Worm (Caenorhabditis elegans) whole organism, L4 larva: ENCODE measurements around the gene col-114.

Source experiments
- F26F4.8 ChIP-seq: fragments of 200-800 bp; sonication (Bioruptor generic); conservative IDR thresholded peaks from 2 replicates; pipeline ENCODE4 v1.3.6; 2022; ENCODE audit warnings: missing genetic modification characterization, missing compliant biosample characterization
- Y105C5A.15 ChIP-seq: fragments of 200-800 bp; sonication (Bioruptor generic); IDR thresholded peaks from 2 replicates; pipeline ENCODE4 v1.3.6; 2022; ENCODE audit warnings: missing genetic modification characterization, missing compliant biosample characterization
- Y5F2A.4 ChIP-seq: fragments of 200-800 bp; sonication (Bioruptor generic); optimal IDR thresholded peaks from 2 replicates; lab custom pipeline; 2018; ENCODE audit warnings: mild to moderate bottlenecking, missing genetic modification characterization, missing compliant biosample characterization
- ZK546.5 ChIP-seq, 2 experiments: sonication (generic microtip); optimal IDR thresholded peaks; 2 replicates each; lab custom pipeline; 2017; ENCODE audit warnings: missing biosample characterization in 2 of 2, missing genetic modification characterization in 2 of 2
- aha-1 ChIP-seq: fragments of 150-350 bp; peaks from one replicate; lab custom pipeline; 2014; ENCODE audit warnings: missing biosample characterization, missing genetic modification characterization
- ama-1 ChIP-seq: fragments of 150-350 bp; optimal IDR thresholded peaks from 2 replicates; lab custom pipeline; 2014; ENCODE audit warnings: inconsistent platforms, mixed read lengths
- arid-1 ChIP-seq: fragments of 200-800 bp; sonication (Bioruptor generic); conservative IDR thresholded peaks from 2 replicates; pipeline ENCODE4 v1.3.6; 2022; ENCODE audit warnings: missing genetic modification reagents, missing genetic modification characterization, missing compliant biosample characterization
- attf-4 ChIP-seq: sonication (generic microtip); optimal IDR thresholded peaks from 3 replicates; lab custom pipeline; 2017; ENCODE audit warnings: missing biosample characterization, missing genetic modification characterization
- ceh-28 ChIP-seq: fragments of 150-350 bp; optimal IDR thresholded peaks from 2 replicates; lab custom pipeline; 2014; ENCODE audit warnings: missing biosample characterization, missing genetic modification reagents, missing genetic modification characterization
- ceh-32 ChIP-seq: sonication (generic microtip); optimal IDR thresholded peaks from 2 replicates; lab custom pipeline; 2016; ENCODE audit warnings: mild to moderate bottlenecking, missing genetic modification characterization, missing compliant biosample characterization; ENCODE audit not compliant: poor library complexity
- ces-1 ChIP-seq: fragments of 150-350 bp; sonication (generic microtip); optimal IDR thresholded peaks from 4 replicates; lab custom pipeline; 2014; ENCODE audit warnings: missing biosample characterization, missing genetic modification reagents, missing genetic modification characterization
- daf-12 ChIP-seq: fragments of 150-350 bp; optimal IDR thresholded peaks from 2 replicates; lab custom pipeline; 2014; ENCODE audit warnings: missing biosample characterization, missing genetic modification reagents, missing genetic modification characterization
- daf-16 ChIP-seq, 3 experiments: sonication (generic microtip); optimal IDR thresholded peaks; 2 replicates each; lab custom pipeline; 2016 to 2017; ENCODE audit warnings: missing genetic modification characterization in 3 of 3, missing genetic modification reagents in 3 of 3, mild to moderate bottlenecking in 2 of 3, missing compliant biosample characterization in 2 of 3, missing biosample characterization in 1 of 3, moderate library complexity in 1 of 3
- egl-27 ChIP-seq: sonication (generic microtip); optimal IDR thresholded peaks from 3 replicates; lab custom pipeline; 2017; ENCODE audit warnings: missing biosample characterization, missing genetic modification reagents, missing genetic modification characterization
- egl-43 ChIP-seq: fragments of 200-800 bp; sonication (Bioruptor generic); IDR thresholded peaks from 2 replicates; pipeline ENCODE4 v1.3.6; 2022; ENCODE audit warnings: missing genetic modification reagents, missing genetic modification characterization, missing compliant biosample characterization
- hlh-11 ChIP-seq: fragments of 200-800 bp; sonication (Bioruptor generic); optimal IDR thresholded peaks from 2 replicates; lab custom pipeline; 2018; ENCODE audit warnings: mild to moderate bottlenecking, missing genetic modification characterization, missing compliant biosample characterization
- hlh-30 ChIP-seq: sonication (generic microtip); optimal IDR thresholded peaks from 2 replicates; lab custom pipeline; 2017; ENCODE audit warnings: antibody characterized with exemption, mild to moderate bottlenecking, missing genetic modification characterization, missing compliant biosample characterization; ENCODE audit not compliant: insufficient read depth
- hmg-1.1 ChIP-seq: fragments of 200-800 bp; sonication (Bioruptor generic); IDR thresholded peaks from 2 replicates; pipeline ENCODE4 v1.3.6; 2022; ENCODE audit warnings: missing genetic modification reagents, missing genetic modification characterization, missing compliant biosample characterization
- jun-1 ChIP-seq: fragments of 150-350 bp; optimal IDR thresholded peaks from 2 replicates; lab custom pipeline; 2014; ENCODE audit warnings: missing biosample characterization, missing genetic modification reagents, missing genetic modification characterization
- lin-1 ChIP-seq: fragments of 200-800 bp; sonication (Bioruptor generic); IDR thresholded peaks from 2 replicates; pipeline ENCODE4 v1.3.6; 2022; ENCODE audit warnings: missing genetic modification reagents, missing genetic modification characterization, missing compliant biosample characterization
- lin-29 ChIP-seq: fragments of 200-800 bp; sonication (Bioruptor generic); IDR thresholded peaks from 2 replicates; pipeline ENCODE4 v1.3.6; 2022; ENCODE audit warnings: missing genetic modification reagents, missing genetic modification characterization, missing compliant biosample characterization
- lin-38 ChIP-seq: fragments of 200-800 bp; sonication (Bioruptor generic); IDR thresholded peaks from 2 replicates; pipeline ENCODE4 v1.3.6; 2022; ENCODE audit warnings: missing genetic modification reagents, missing genetic modification characterization, missing compliant biosample characterization
- lsy-2 ChIP-seq, 2 experiments: fragments of 150-350 bp in 1 of 2; sonication (generic microtip) in 1 of 2; optimal IDR thresholded peaks; 2 replicates each; lab custom pipeline; 2014 to 2017; ENCODE audit warnings: missing biosample characterization in 2 of 2, missing genetic modification characterization in 2 of 2
- madf-5 ChIP-seq, 2 experiments: fragments of 200-800 bp; sonication (Bioruptor generic); IDR thresholded peaks; 2 replicates each; pipeline ENCODE4 v1.3.6; 2022; ENCODE audit warnings: missing compliant biosample characterization in 2 of 2, missing genetic modification characterization in 2 of 2
- mdl-1 ChIP-seq, 2 experiments: fragments of 150-350 bp in 1 of 2; sonication (generic microtip) in 1 of 2; optimal IDR thresholded peaks; 2 replicates each; lab custom pipeline; 2014 to 2017; ENCODE audit warnings: missing biosample characterization in 2 of 2, missing genetic modification characterization in 2 of 2
- mep-1 ChIP-seq: fragments of 150-350 bp; sonication (generic microtip); optimal IDR thresholded peaks from 3 replicates; lab custom pipeline; 2014; ENCODE audit warnings: missing biosample characterization, missing genetic modification characterization
- nhr-10 ChIP-seq: fragments of 150-350 bp; optimal IDR thresholded peaks from 2 replicates; lab custom pipeline; 2014; ENCODE audit warnings: missing biosample characterization, missing genetic modification characterization
- nhr-102 ChIP-seq: sonication (generic microtip); optimal IDR thresholded peaks from 2 replicates; lab custom pipeline; 2016; ENCODE audit warnings: mild to moderate bottlenecking, missing genetic modification characterization, moderate library complexity, missing compliant biosample characterization
- nhr-11 ChIP-seq: fragments of 150-350 bp; optimal IDR thresholded peaks from 2 replicates; lab custom pipeline; 2014; ENCODE audit warnings: missing biosample characterization, missing genetic modification characterization
- nhr-237 ChIP-seq: sonication (generic microtip); optimal IDR thresholded peaks from 2 replicates; lab custom pipeline; 2017; ENCODE audit warnings: missing biosample characterization, missing genetic modification characterization
- nhr-25 ChIP-seq: sonication (generic microtip); optimal IDR thresholded peaks from 2 replicates; lab custom pipeline; 2017; ENCODE audit warnings: missing genetic modification characterization, mild to moderate bottlenecking, missing compliant biosample characterization, antibody characterized with exemption, moderate library complexity, borderline replicate concordance; ENCODE audit not compliant: insufficient read depth
- nhr-28 ChIP-seq: fragments of 150-350 bp; optimal IDR thresholded peaks from 2 replicates; lab custom pipeline; 2014; ENCODE audit warnings: missing biosample characterization, missing genetic modification characterization
- nhr-42 ChIP-seq: fragments of 200-800 bp; sonication (Bioruptor generic); IDR thresholded peaks from 2 replicates; pipeline ENCODE4 v1.3.6; 2022; ENCODE audit warnings: missing genetic modification characterization, missing compliant biosample characterization
- nhr-6 ChIP-seq: fragments of 150-350 bp; optimal IDR thresholded peaks from 2 replicates; lab custom pipeline; 2014; ENCODE audit warnings: missing biosample characterization, missing genetic modification characterization
- php-3 ChIP-seq: fragments of 200-800 bp; sonication (Bioruptor generic); IDR thresholded peaks from 2 replicates; pipeline ENCODE4 v1.3.6; 2022; ENCODE audit warnings: missing genetic modification reagents, missing genetic modification characterization, missing compliant biosample characterization
- pqm-1 ChIP-seq: sonication (generic microtip); optimal IDR thresholded peaks from 2 replicates; lab custom pipeline; 2017; ENCODE audit warnings: missing biosample characterization, missing genetic modification characterization
- rbr-2 ChIP-seq: sonication (generic microtip); optimal IDR thresholded peaks from 2 replicates; lab custom pipeline; 2016; ENCODE audit warnings: missing genotype, missing genetic modification characterization, missing compliant biosample characterization
- saeg-2 ChIP-seq: fragments of 200-800 bp; sonication (Bioruptor generic); IDR thresholded peaks from 2 replicates; pipeline ENCODE4 v1.3.6; 2022; ENCODE audit warnings: missing genetic modification reagents, missing genetic modification characterization, missing compliant biosample characterization
- set-16 ChIP-seq: fragments of 200-800 bp; sonication (Bioruptor generic); IDR thresholded peaks from 2 replicates; pipeline ENCODE4 v1.3.6; 2022; ENCODE audit warnings: missing genetic modification reagents, missing genetic modification characterization, missing compliant biosample characterization
- skn-1 ChIP-seq: fragments of 150-350 bp; optimal IDR thresholded peaks from 2 replicates; lab custom pipeline; 2014; ENCODE audit warnings: missing biosample characterization, missing genetic modification characterization
- unc-130 ChIP-seq: sonication (generic microtip); optimal IDR thresholded peaks from 2 replicates; lab custom pipeline; 2016; ENCODE audit warnings: missing genetic modification reagents, missing genetic modification characterization, missing compliant biosample characterization
- unc-62 ChIP-seq, 3 experiments: fragments of 150-350 bp in 1 of 3; sonication (generic microtip); optimal IDR thresholded peaks in 2 of 3; peaks in 1 of 3; 1 replicate in 1 of 3; 2 replicates in 2 of 3; lab custom pipeline; 2014 to 2017; ENCODE audit warnings: missing biosample characterization in 3 of 3, missing genetic modification characterization in 3 of 3, missing genetic modification reagents in 3 of 3, missing genotype in 1 of 3

The col-114 gene

DNA sequence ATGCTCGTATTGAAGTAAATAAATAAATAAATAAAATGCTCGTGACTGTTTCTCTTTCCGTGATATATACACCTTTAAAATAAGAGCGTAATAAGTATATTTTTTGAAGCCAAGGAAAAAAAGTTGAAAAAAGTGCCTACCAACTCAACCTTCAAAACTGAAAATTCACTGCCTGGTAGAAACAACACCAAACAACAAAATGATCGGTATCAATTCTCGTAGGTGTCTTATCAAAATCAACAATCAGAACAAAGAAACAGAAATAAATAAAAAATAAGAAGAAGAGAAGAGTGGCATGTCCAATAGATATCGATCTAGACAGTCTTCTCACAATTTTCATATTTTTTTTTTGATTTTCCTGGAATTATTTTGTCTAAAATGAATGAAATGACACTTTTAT lies 2.5 kb downstream of the col-114 start, which contains the start of gene afmd-1:
TSS of gene afmd-1 (plus strand) at position 316 of the 400 bp plus-strand sequence.
- no peak for TF ChIP-seq ZK546.5 (tag; optimal IDR thresholded peaks at IDR 0.05; lab: Kevin White, UChicago)
- no peak for TF ChIP-seq nhr-237 (tag; lab: Kevin White, UChicago)
- TF ChIP-seq aha-1 (tag; lab: Kevin White, UChicago) = peak; percentile 4
- no peak for TF ChIP-seq daf-16 (GFP tag; optimal IDR thresholded peaks at IDR 0.05; lab: Kevin White, UChicago)
- TF ChIP-seq daf-16 (tag; optimal IDR thresholded peaks at IDR 0.05; lab: Kevin White, UChicago) = peak; percentile 54
- TF ChIP-seq egl-43 (GFP tag; lab: Robert Waterston, UW) = no peak
- no peak for TF ChIP-seq ceh-32 (tag; lab: Kevin White, UChicago)

DNA sequence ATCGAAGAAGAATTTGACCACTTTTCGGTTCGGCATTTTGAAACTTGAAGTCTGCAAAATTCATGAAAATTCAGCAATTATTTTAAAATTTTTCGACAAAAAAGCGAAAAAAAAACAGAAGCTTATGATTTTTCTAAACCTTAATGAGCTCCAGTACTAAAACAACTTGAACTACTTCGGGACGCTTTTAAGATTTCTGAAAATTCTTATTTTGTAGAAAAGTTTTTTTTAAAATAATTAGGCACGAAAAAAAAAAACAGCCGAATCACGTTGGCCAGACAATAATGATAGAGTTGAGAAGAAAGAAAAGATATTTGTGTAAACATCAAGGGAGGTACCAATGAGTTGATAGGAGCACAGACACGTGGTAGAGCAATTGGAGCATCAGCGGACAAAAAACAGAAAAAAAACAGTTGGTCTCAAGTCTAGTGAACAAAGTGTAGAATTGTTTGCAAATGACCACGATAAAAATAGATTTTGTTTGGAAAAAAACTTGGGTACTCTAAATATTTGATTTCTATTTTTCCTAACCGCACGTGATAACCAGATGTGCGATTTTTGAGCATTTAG lies 4.1 kb downstream of the col-114 start, which contains the start of gene gstk-2:
TSS of gene gstk-2 (minus strand) at position 51 of the 570 bp plus-strand sequence.
- no peak for TF ChIP-seq saeg-2 (GFP tag; lab: Robert Waterston, UW)
- TF ChIP-seq mep-1 (tag; lab: Kevin White, UChicago) = no peak
- TF ChIP-seq nhr-28 (tag; lab: Kevin White, UChicago) = peak; percentile 4
- TF ChIP-seq unc-130 (GFP tag; lab: Kevin White, UChicago) = no peak
- no peak for TF ChIP-seq lin-29 (GFP tag; lab: Robert Waterston, UW)
- TF ChIP-seq hmg-1.1 (GFP tag; lab: Robert Waterston, UW) = no peak
- TF ChIP-seq ces-1 = no peak
- no peak for TF ChIP-seq aha-1 (tag; lab: Kevin White, UChicago)
- no peak for TF ChIP-seq nhr-10 (tag; lab: Kevin White, UChicago)
- no peak for TF ChIP-seq nhr-25 (tag; lab: Kevin White, UChicago)
- peak in 1 of 2 experiments; percentile 11 for TF ChIP-seq mdl-1 (tag; optimal IDR thresholded peaks at IDR 0.05; lab: Kevin White, UChicago)
- TF ChIP-seq daf-16 (GFP tag; optimal IDR thresholded peaks at IDR 0.05; lab: Kevin White, UChicago) = peak in 1 of 2 experiments; percentile 74
- peak; percentile 26 for TF ChIP-seq daf-16 (tag; optimal IDR thresholded peaks at IDR 0.05; lab: Kevin White, UChicago)
- TF ChIP-seq hlh-11 (tag; lab: Kevin White, UChicago) = peak; percentile 10
- TF ChIP-seq madf-5 (GFP tag; IDR thresholded peaks at IDR 0.05; lab: Robert Waterston, UW) = no peak
- no peak for TF ChIP-seq nhr-42
- TF ChIP-seq hlh-30 (tag; lab: Kevin White, UChicago) = peak; percentile 40
- TF ChIP-seq ceh-28 (tag; lab: Kevin White, UChicago) = no peak
- TF ChIP-seq attf-4 (tag; lab: Kevin White, UChicago) = no peak
- TF ChIP-seq Y5F2A.4 (GFP tag; lab: Kevin White, UChicago) = no peak
- no peak for TF ChIP-seq set-16

DNA sequence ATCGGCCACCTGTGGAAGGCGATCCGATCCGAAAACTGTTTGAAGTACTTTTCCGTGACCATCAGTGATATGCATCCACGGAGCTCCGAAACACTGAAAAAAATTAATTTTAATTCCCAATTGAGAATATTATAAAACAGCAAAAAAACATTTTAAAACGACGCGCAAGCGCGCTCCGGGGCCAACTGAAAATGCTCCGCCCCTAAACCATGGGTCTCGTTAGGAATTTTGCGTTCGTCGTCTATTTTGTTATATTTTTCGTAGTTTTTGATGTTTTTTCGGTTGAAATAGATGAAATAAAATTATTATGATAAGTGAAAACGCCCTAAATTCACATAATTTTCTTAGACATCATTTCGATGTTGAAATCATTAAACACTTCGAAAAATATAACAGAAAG lies 5.9 kb downstream of the col-114 start:
- TF ChIP-seq lin-1 = 0 out of 2 replicates have a peak, but pooled peaks have one; percentile 17
- peak; percentile 23 for TF ChIP-seq rbr-2 (tag; lab: Kevin White, UChicago)
- no peak for TF ChIP-seq Y105C5A.15 (GFP tag; lab: Robert Waterston, UW)
- TF ChIP-seq F26F4.8 = no peak
- TF ChIP-seq lin-38 (GFP tag; lab: Robert Waterston, UW) = peak; percentile 54
- TF ChIP-seq aha-1 (tag; lab: Kevin White, UChicago) = peak; percentile 56
- TF ChIP-seq hlh-11 (tag; lab: Kevin White, UChicago) = peak; percentile 14
- peak; percentile 24 for TF ChIP-seq jun-1 (tag; lab: Kevin White, UChicago)

DNA sequence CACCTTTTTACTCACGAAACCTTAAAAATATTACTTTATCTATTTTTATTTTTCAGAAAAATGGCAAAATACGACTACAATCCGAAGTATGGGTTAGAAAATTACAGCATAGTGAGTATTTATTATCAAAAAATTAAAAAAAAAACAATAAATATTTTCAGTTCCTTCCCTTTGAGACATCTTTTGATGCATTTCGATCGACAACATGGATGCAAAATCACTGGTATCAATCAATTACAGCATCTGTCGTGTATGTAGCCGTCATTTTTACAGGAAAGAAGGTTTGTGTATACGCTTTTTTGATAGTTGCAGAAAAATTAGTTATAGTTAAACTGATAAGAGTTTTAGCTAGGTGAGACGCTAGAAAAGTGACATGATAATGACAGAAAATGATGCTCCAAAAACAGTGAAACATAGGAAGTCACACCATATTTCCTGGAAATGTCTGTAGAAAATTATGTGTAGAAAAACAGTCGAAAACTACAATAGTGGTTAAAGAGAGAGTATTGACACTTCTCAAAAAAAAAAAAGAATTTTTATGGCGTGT lies 8.7 kb downstream of the col-114 start, which contains the start of gene elo-3:
TSS of gene elo-3 (plus strand) at position 51 of the 547 bp plus-strand sequence.
- peak; percentile 47; the same call in 1 of the 2 replicates for TF ChIP-seq php-3 (GFP tag; lab: Robert Waterston, UW)
- no peak for TF ChIP-seq lin-38 (GFP tag; lab: Robert Waterston, UW)
- TF ChIP-seq ama-1 (lab: Kevin White, UChicago) = no peak
- no peak for TF ChIP-seq egl-27 (tag; lab: Kevin White, UChicago)
- no peak for TF ChIP-seq skn-1 (tag; lab: Kevin White, UChicago)
- no peak for TF ChIP-seq nhr-6 (tag; lab: Kevin White, UChicago)
- no peak for TF ChIP-seq lsy-2 (tag; optimal IDR thresholded peaks at IDR 0.05; lab: Kevin White, UChicago)
- no peak for TF ChIP-seq hmg-1.1 (GFP tag; lab: Robert Waterston, UW)
- peak; percentile 75 for TF ChIP-seq pqm-1 (tag; lab: Kevin White, UChicago)
- no peak for TF ChIP-seq nhr-11 (tag; lab: Kevin White, UChicago)
- no peak for TF ChIP-seq nhr-25 (tag; lab: Kevin White, UChicago)
- TF ChIP-seq hlh-11 (tag; lab: Kevin White, UChicago) = peak; percentile 15
- peak; percentile 41 for TF ChIP-seq nhr-102 (tag; lab: Kevin White, UChicago)
- peak; percentile 67 for TF ChIP-seq nhr-28 (tag; lab: Kevin White, UChicago)
- TF ChIP-seq nhr-10 (tag; lab: Kevin White, UChicago) = no peak
- peak in 1 of 2 experiments; percentile 68 for TF ChIP-seq unc-62 (GFP tag; optimal IDR thresholded peaks at IDR 0.05 in 1 of 2; lab: Kevin White, UChicago)
- no peak for TF ChIP-seq unc-62 (tag; optimal IDR thresholded peaks at IDR 0.05; lab: Kevin White, UChicago)
- TF ChIP-seq arid-1 (GFP tag; lab: Robert Waterston, UW) = no peak
- TF ChIP-seq Y105C5A.15 (GFP tag; lab: Robert Waterston, UW) = no peak
- TF ChIP-seq saeg-2 (GFP tag; lab: Robert Waterston, UW) = no peak
- TF ChIP-seq daf-12 (tag; lab: Kevin White, UChicago) = no peak
